Fruit fly (Drosophila melanogaster) whole organism, embryonic: ENCODE data around the gene Duba.
A peak's percentile ranks its signal among the peaks of the same experiment; 100 is the strongest.

Experiments
- Adf1 ChIP-seq: fragments of 200-800 bp; sonication (Bioruptor generic); IDR thresholded peaks from 2 replicates; pipeline ENCODE4 v1.3.6; 2022; ENCODE audit warnings: missing biosample characterization, missing genetic modification characterization
- Atf6 ChIP-seq: fragments of 200-800 bp; sonication (Bioruptor generic); IDR thresholded peaks from 2 replicates; pipeline ENCODE4 v1.3.6; 2022; ENCODE audit warnings: missing biosample characterization, missing genetic modification characterization
- C15 ChIP-seq: fragments of 200-800 bp; sonication (Bioruptor generic); IDR thresholded peaks from 3 replicates; pipeline ENCODE4 v1.3.6; 2022; ENCODE audit warnings: missing biosample characterization, missing genetic modification characterization
- CG10959 ChIP-seq: fragments of 200-800 bp; sonication (Bioruptor generic); IDR thresholded peaks from 2 replicates; pipeline ENCODE4 v1.3.6; 2022; ENCODE audit warnings: missing biosample characterization, missing genetic modification characterization
- CG11093 ChIP-seq: fragments of 200-800 bp; sonication (Bioruptor generic); IDR thresholded peaks from 3 replicates; pipeline ENCODE4 v1.3.6; 2022; ENCODE audit warnings: missing biosample characterization, missing genetic modification characterization
- CG12299 ChIP-seq: fragments of 200-800 bp; sonication (Bioruptor generic); optimal IDR thresholded peaks from 2 replicates; lab custom pipeline; 2018; ENCODE audit warnings: missing biosample characterization, mild to moderate bottlenecking, missing genetic modification characterization
- CG12391 ChIP-seq: fragments of 200-800 bp; sonication (Bioruptor generic); optimal IDR thresholded peaks from 3 replicates; lab custom pipeline; 2018; ENCODE audit warnings: missing biosample characterization, mild to moderate bottlenecking, missing genetic modification characterization, moderate library complexity
- CG13775 ChIP-seq: fragments of 200-800 bp; sonication (Bioruptor generic); optimal IDR thresholded peaks from 3 replicates; lab custom pipeline; 2017; ENCODE audit warnings: missing biosample characterization, mild to moderate bottlenecking, missing genetic modification characterization
- CG17829 ChIP-seq: fragments of 200-800 bp; optimal IDR thresholded peaks from 2 replicates; lab custom pipeline; 2019; ENCODE audit warnings: missing biosample characterization, mild to moderate bottlenecking, missing genetic modification characterization, moderate library complexity
- CG30403 ChIP-seq: fragments of 200-800 bp; sonication (Bioruptor generic); optimal IDR thresholded peaks from 3 replicates; lab custom pipeline; 2016; ENCODE audit warnings: missing biosample characterization, missing genetic modification characterization
- CG34224 ChIP-seq: fragments of 200-800 bp; sonication (Bioruptor generic); IDR thresholded peaks from 3 replicates; pipeline ENCODE4 v1.3.6; 2022; ENCODE audit warnings: missing biosample characterization, missing genetic modification characterization; ENCODE audit not compliant: partially characterized antibody
- CG34376 ChIP-seq: fragments of 200-800 bp; sonication (Bioruptor generic); optimal IDR thresholded peaks from 2 replicates; lab custom pipeline; 2018; ENCODE audit warnings: missing biosample characterization, mild to moderate bottlenecking, missing genetic modification characterization
- CG3847 ChIP-seq: fragments of 200-800 bp; sonication (Bioruptor generic); IDR thresholded peaks from 2 replicates; pipeline ENCODE4 v1.3.6; 2022; ENCODE audit warnings: missing biosample characterization, missing genetic modification characterization
- CG4820 ChIP-seq: fragments of 200-800 bp; sonication (Bioruptor generic); optimal IDR thresholded peaks from 3 replicates; lab custom pipeline; 2016; ENCODE audit warnings: missing biosample characterization, missing genetic modification characterization
- CG6175 ChIP-seq: fragments of 200-800 bp; sonication (Bioruptor generic); IDR thresholded peaks from 3 replicates; pipeline ENCODE4 v1.3.6; 2022; ENCODE audit warnings: missing biosample characterization, missing genetic modification characterization
- CG7556 ChIP-seq: fragments of 200-800 bp; sonication (Bioruptor generic); optimal IDR thresholded peaks from 2 replicates; lab custom pipeline; 2017; ENCODE audit warnings: missing biosample characterization, mild to moderate bottlenecking, missing genetic modification characterization
- CG8089 ChIP-seq: fragments of 200-800 bp; sonication (Bioruptor generic); optimal IDR thresholded peaks from 3 replicates; lab custom pipeline; 2016; ENCODE audit warnings: missing biosample characterization, missing genetic modification characterization
- CG8478 ChIP-seq: fragments of >200 bp; optimal IDR thresholded peaks from 2 replicates; lab custom pipeline; 2018
- CG9437 ChIP-seq: fragments of 200-800 bp; sonication (Bioruptor generic); optimal IDR thresholded peaks from 2 replicates; lab custom pipeline; 2018; ENCODE audit warnings: missing biosample characterization, mild to moderate bottlenecking, missing genetic modification characterization
- CG9876 ChIP-seq: fragments of 200-800 bp; sonication (Bioruptor generic); optimal IDR thresholded peaks from 2 replicates; lab custom pipeline; 2016; ENCODE audit warnings: missing biosample characterization, missing genetic modification characterization
- Dbx ChIP-seq: fragments of 200-800 bp; sonication (Bioruptor generic); IDR thresholded peaks from 3 replicates; pipeline ENCODE4 v1.3.6; 2022; ENCODE audit warnings: missing biosample characterization, missing genetic modification characterization
- Doc3 ChIP-seq: fragments of 200-800 bp; sonication (Bioruptor generic); IDR thresholded peaks from 3 replicates; pipeline ENCODE4 v1.3.6; 2022; ENCODE audit warnings: missing biosample characterization, missing genetic modification characterization; ENCODE audit not compliant: partially characterized antibody
- Hand ChIP-seq: fragments of 200-800 bp; sonication (Bioruptor generic); optimal IDR thresholded peaks from 2 replicates; lab custom pipeline; 2017; ENCODE audit warnings: mild to moderate bottlenecking, missing biosample characterization, missing genetic modification reagents, missing genetic modification characterization
- MTF-1 ChIP-seq: fragments of 200-800 bp; sonication (Bioruptor generic); optimal IDR thresholded peaks from 2 replicates; lab custom pipeline; 2018; ENCODE audit warnings: missing biosample characterization, mild to moderate bottlenecking, missing genetic modification characterization, borderline replicate concordance
- NK7.1 ChIP-seq: fragments of 200-800 bp; sonication (Bioruptor generic); optimal IDR thresholded peaks from 3 replicates; lab custom pipeline; 2016; ENCODE audit warnings: missing biosample characterization, missing genetic modification characterization
- Nf-YA ChIP-seq: fragments of 200-800 bp; sonication (Bioruptor generic); IDR thresholded peaks from 2 replicates; pipeline ENCODE4 v1.3.6; 2022; ENCODE audit warnings: missing biosample characterization, missing genetic modification characterization
- Pdp1 ChIP-seq, 2 experiments: fragments of 200-800 bp; sonication (Bioruptor generic); optimal IDR thresholded peaks; 3 replicates each; lab custom pipeline; 2016; ENCODE audit warnings: missing biosample characterization in 2 of 2, missing genetic modification characterization in 2 of 2, mild to moderate bottlenecking in 1 of 2, moderate library complexity in 1 of 2
- Sry-β ChIP-seq: fragments of 200-800 bp; sonication (Bioruptor generic); optimal IDR thresholded peaks from 2 replicates; lab custom pipeline; 2018; ENCODE audit warnings: missing biosample characterization, mild to moderate bottlenecking, missing genetic modification characterization, moderate library complexity
- Sry-δ ChIP-seq: fragments of 200-800 bp; sonication (Bioruptor generic); optimal IDR thresholded peaks from 2 replicates; lab custom pipeline; 2016; ENCODE audit warnings: missing biosample characterization, missing genetic modification characterization
- Vsx1 ChIP-seq: fragments of 200-800 bp; sonication (Bioruptor generic); optimal IDR thresholded peaks from 2 replicates; lab custom pipeline; 2017; ENCODE audit warnings: missing biosample characterization, mild to moderate bottlenecking, missing genetic modification characterization, missing genetic modification reagents
- ac ChIP-seq: fragments of 200-800 bp; sonication (Bioruptor generic); optimal IDR thresholded peaks from 3 replicates; lab custom pipeline; 2017; ENCODE audit warnings: missing biosample characterization, mild to moderate bottlenecking, missing genetic modification characterization
- ap ChIP-seq: fragments of 200-800 bp; sonication (Bioruptor generic); IDR thresholded peaks from 2 replicates; pipeline ENCODE4 v1.3.6; 2022; ENCODE audit warnings: missing biosample characterization, missing genetic modification characterization
- ase ChIP-seq: fragments of 200-800 bp; sonication (Bioruptor generic); IDR thresholded peaks from 3 replicates; pipeline ENCODE4 v1.3.6; 2022; ENCODE audit warnings: missing biosample characterization, missing genetic modification characterization
- bbx ChIP-seq: fragments of 200-800 bp; sonication (Bioruptor generic); IDR thresholded peaks from 2 replicates; pipeline ENCODE4 v1.3.6; 2022; ENCODE audit warnings: missing biosample characterization, missing genetic modification characterization; ENCODE audit not compliant: partially characterized antibody
- bowl ChIP-seq: fragments of 200-800 bp; sonication (Bioruptor generic); IDR thresholded peaks from 2 replicates; pipeline ENCODE4 v1.3.6; 2022; ENCODE audit warnings: missing biosample characterization, missing genetic modification characterization
- btn ChIP-seq: fragments of 200-800 bp; sonication (Bioruptor generic); optimal IDR thresholded peaks from 2 replicates; lab custom pipeline; 2016; ENCODE audit warnings: missing biosample characterization, missing genetic modification characterization
- cad ChIP-seq: fragments of >200 bp; optimal IDR thresholded peaks from 2 replicates; lab custom pipeline; 2017; ENCODE audit warnings: missing biosample characterization, missing genetic modification characterization
- cato ChIP-seq: fragments of 200-800 bp; sonication (Bioruptor generic); optimal IDR thresholded peaks from 2 replicates; lab custom pipeline; 2016; ENCODE audit warnings: missing biosample characterization, missing genetic modification characterization, borderline replicate concordance
- emc ChIP-seq: fragments of 200-800 bp; sonication (Bioruptor generic); optimal IDR thresholded peaks from 2 replicates; lab custom pipeline; 2016; ENCODE audit warnings: missing biosample characterization, missing genetic modification characterization
- eyg ChIP-seq: fragments of 200-800 bp; sonication (Bioruptor generic); optimal IDR thresholded peaks from 3 replicates; lab custom pipeline; 2016; ENCODE audit warnings: missing biosample characterization, missing genetic modification characterization
- gfzf ChIP-seq: fragments of 200-800 bp; sonication (Bioruptor generic); optimal IDR thresholded peaks from 2 replicates; lab custom pipeline; 2016; ENCODE audit warnings: missing biosample characterization, mild to moderate bottlenecking, missing genetic modification characterization, moderate library complexity
- maf-S ChIP-seq: fragments of 200-800 bp; sonication (Bioruptor generic); optimal IDR thresholded peaks from 2 replicates; lab custom pipeline; 2016; ENCODE audit warnings: missing biosample characterization, missing genetic modification characterization
- nerfin-2 ChIP-seq: fragments of 200-800 bp; sonication (Bioruptor generic); IDR thresholded peaks from 2 replicates; pipeline ENCODE4 v1.3.6; 2022; ENCODE audit warnings: missing biosample characterization, missing genetic modification characterization; ENCODE audit not compliant: partially characterized antibody
- org-1 ChIP-seq: fragments of 200-800 bp; sonication (Bioruptor generic); optimal IDR thresholded peaks from 2 replicates; lab custom pipeline; 2017; ENCODE audit warnings: missing biosample characterization, missing genetic modification characterization
- p53 ChIP-seq: fragments of 200-800 bp; sonication (Bioruptor generic); optimal IDR thresholded peaks from 2 replicates; lab custom pipeline; 2016; ENCODE audit warnings: missing biosample characterization, missing genetic modification characterization
- pb ChIP-seq: fragments of 200-800 bp; sonication (Bioruptor generic); optimal IDR thresholded peaks from 3 replicates; lab custom pipeline; 2016; ENCODE audit warnings: missing biosample characterization, missing genetic modification characterization
- shn ChIP-seq: fragments of 200-800 bp; sonication (Bioruptor generic); optimal IDR thresholded peaks from 3 replicates; lab custom pipeline; 2016; ENCODE audit warnings: missing biosample characterization, missing genetic modification characterization
- sob ChIP-seq: fragments of 200-800 bp; sonication (Bioruptor generic); IDR thresholded peaks from 2 replicates; pipeline ENCODE4 v1.3.6; 2022; ENCODE audit warnings: missing biosample characterization, missing genetic modification characterization
- vfl ChIP-seq: fragments of 200-800 bp; sonication (Bioruptor generic); optimal IDR thresholded peaks from 2 replicates; lab custom pipeline; 2016; ENCODE audit warnings: missing biosample characterization, missing genetic modification characterization

Gene Duba

dm6 chr3L:11561946-11562760 lies 47.1 kb downstream of the Duba start, which contains the start of the genes CG7394 and Mob2 (continued):
- peak; percentile 87 for TF ChIP-seq CG34376
- TF ChIP-seq CG8089 (GFP tag; lab: Kevin White, UChicago) = peak; percentile 37
- peak; percentile 93 for TF ChIP-seq sob (GFP tag; lab: Robert Waterston, UW)
- peak; percentile 88 for TF ChIP-seq CG17829 (tag; lab: Kevin White, UChicago)
- TF ChIP-seq CG6175 (GFP tag; lab: Robert Waterston, UW) = peak; percentile 83
- TF ChIP-seq bbx (GFP tag; lab: Robert Waterston, UW) = peak; percentile 77
- peak; percentile 65 for TF ChIP-seq emc
- TF ChIP-seq Nf-YA (GFP tag; lab: Robert Waterston, UW) = peak; percentile 76
- TF ChIP-seq Vsx1 = peak; percentile 59
- TF ChIP-seq ase = peak; percentile 81
- TF ChIP-seq Sry-β (GFP tag; lab: Kevin White, UChicago) = peak; percentile 50
- TF ChIP-seq CG3847 (GFP tag; lab: Robert Waterston, UW) = peak; percentile 89
- TF ChIP-seq CG9876 (GFP tag; lab: Kevin White, UChicago) = peak; percentile 58
- TF ChIP-seq ap (GFP tag; lab: Robert Waterston, UW) = peak; percentile 88
- TF ChIP-seq CG10959 = peak; percentile 65
- peak; percentile 94 for TF ChIP-seq CG13775 (GFP tag; lab: Kevin White, UChicago)
- TF ChIP-seq CG12299 (tag; lab: Kevin White, UChicago) = peak; percentile 84
- peak; percentile 64 for TF ChIP-seq eyg
- no peak for TF ChIP-seq CG8478 (lab: Kevin White, UChicago)
- peak; percentile 76 for TF ChIP-seq MTF-1 (GFP tag; lab: Kevin White, UChicago)
- peak; percentile 96 for TF ChIP-seq CG12391
- TF ChIP-seq org-1 (GFP tag; lab: Kevin White, UChicago) = peak; percentile 25
- TF ChIP-seq Atf6 (GFP tag; lab: Robert Waterston, UW) = peak; percentile 94
- peak; percentile 87 for TF ChIP-seq CG34224 (GFP tag; lab: Robert Waterston, UW)
- TF ChIP-seq CG11093 (GFP tag; lab: Robert Waterston, UW) = peak; percentile 86; the same call in 2 of the 3 replicates
- TF ChIP-seq shn (GFP tag; lab: Kevin White, UChicago) = peak; percentile 59
- peak; percentile 82 for TF ChIP-seq cato
- peak; percentile 84 for TF ChIP-seq Sry-δ
- peak; percentile 96 for TF ChIP-seq Dbx (GFP tag; lab: Robert Waterston, UW)
- TF ChIP-seq btn (GFP tag; lab: Kevin White, UChicago) = peak; percentile 67
- peak; percentile 20 for TF ChIP-seq p53 (GFP tag; lab: Kevin White, UChicago)
- TF ChIP-seq CG30403 (GFP tag; lab: Kevin White, UChicago) = peak; percentile 93
- TF ChIP-seq ac (GFP tag; lab: Kevin White, UChicago) = peak; percentile 15
- TF ChIP-seq pb (GFP tag; lab: Kevin White, UChicago) = peak; percentile 57
- TF ChIP-seq C15 (GFP tag; lab: Robert Waterston, UW) = peak; percentile 27; the same call in 1 of the 3 replicates
- TF ChIP-seq Hand (GFP tag; lab: Kevin White, UChicago) = peak; percentile 47
- peak; percentile 42 for TF ChIP-seq gfzf (GFP tag; lab: Kevin White, UChicago)
- TF ChIP-seq Doc3 = peak; percentile 93
- peak; percentile 88 for TF ChIP-seq CG4820 (GFP tag; lab: Kevin White, UChicago)
- TF ChIP-seq cad (GFP tag; lab: Kevin White, UChicago) = no peak
- TF ChIP-seq Adf1 (GFP tag; lab: Robert Waterston, UW) = peak; percentile 55; the same call in 1 of the 2 replicates
- peak; percentile 39 for TF ChIP-seq NK7.1 (GFP tag; lab: Kevin White, UChicago)
- no peak for TF ChIP-seq maf-S (GFP tag; lab: Kevin White, UChicago)
- peak; percentile 70 for TF ChIP-seq CG9437 (GFP tag; lab: Kevin White, UChicago)
- TF ChIP-seq bowl (GFP tag; lab: Robert Waterston, UW) = peak; percentile 80
- TF ChIP-seq vfl (GFP tag; lab: Kevin White, UChicago) = peak; percentile 55
- peak; percentile 61 to 91 for TF ChIP-seq Pdp1 (GFP tag; optimal IDR thresholded peaks at IDR 0.05; lab: Kevin White, UChicago)
- peak; percentile 85 for TF ChIP-seq CG7556 (GFP tag; lab: Kevin White, UChicago)
- TF ChIP-seq nerfin-2 (GFP tag; lab: Robert Waterston, UW) = peak; percentile 90
